Worm (Caenorhabditis elegans) whole organism, young adult: ENCODE results near the gene C15H7.4.

ENCODE experiments used
- B0035.1 ChIP-seq: sonication (generic microtip); optimal IDR thresholded peaks from 2 replicates; lab custom pipeline; 2016; ENCODE audit warnings: missing genetic modification characterization, mild to moderate bottlenecking, missing compliant biosample characterization, missing genotype, missing genetic modification reagents
- B0261.1 ChIP-seq: sonication (generic microtip); optimal IDR thresholded peaks from 2 replicates; lab custom pipeline; 2016; ENCODE audit warnings: mild to moderate bottlenecking, missing genetic modification characterization, moderate library complexity, missing compliant biosample characterization
- B0336.3 ChIP-seq: fragments of 200-800 bp; sonication (Bioruptor generic); IDR thresholded peaks from 2 replicates; pipeline ENCODE4 v1.3.6; 2022; ENCODE audit warnings: missing genetic modification characterization, missing compliant biosample characterization
- F23B12.7 ChIP-seq: sonication (generic microtip); optimal IDR thresholded peaks from 2 replicates; lab custom pipeline; 2017; ENCODE audit warnings: missing genetic modification characterization, mild to moderate bottlenecking, missing compliant biosample characterization, antibody characterized with exemption, moderate library complexity; ENCODE audit not compliant: insufficient read depth
- F33H1.4 ChIP-seq: fragments of 200-800 bp; sonication (Bioruptor generic); IDR thresholded peaks from 2 replicates; pipeline ENCODE4 v1.3.6; 2022; ENCODE audit warnings: missing genetic modification reagents, missing genetic modification characterization, missing compliant biosample characterization
- F55B11.4 ChIP-seq: sonication (generic microtip); optimal IDR thresholded peaks from 2 replicates; lab custom pipeline; 2016; ENCODE audit warnings: missing compliant biosample characterization, missing genetic modification characterization, borderline replicate concordance; ENCODE audit not compliant: insufficient read depth
- Y53F4B.3 ChIP-seq: fragments of 200-800 bp; sonication (Bioruptor generic); IDR thresholded peaks from 2 replicates; pipeline ENCODE4 v1.3.6; 2022; ENCODE audit warnings: missing genetic modification reagents, missing genetic modification characterization, missing compliant biosample characterization
- Y67H2A.10 ChIP-seq: fragments of 200-800 bp; sonication (Bioruptor generic); conservative IDR thresholded peaks from 2 replicates; pipeline ENCODE4 v1.3.6; 2022; ENCODE audit warnings: missing genetic modification reagents, missing genetic modification characterization, missing compliant biosample characterization
- Y95B8A.8 ChIP-seq: fragments of 200-800 bp; sonication (Bioruptor generic); IDR thresholded peaks from 2 replicates; pipeline ENCODE4 v1.3.6; 2022; ENCODE audit warnings: missing genetic modification reagents, missing genetic modification characterization, missing compliant biosample characterization
- ama-1 ChIP-seq, 3 experiments: fragments of 150-350 bp in 1 of 3; sonication (generic microtip) in 2 of 3; optimal IDR thresholded peaks; 2 replicates each; lab custom pipeline; 2014 to 2018; ENCODE audit warnings: missing biosample characterization in 2 of 3, missing genetic modification characterization in 2 of 3, missing genetic modification reagents in 2 of 3
- aptf-2 ChIP-seq: fragments of 200-800 bp; sonication (Bioruptor generic); conservative IDR thresholded peaks from 2 replicates; pipeline ENCODE4 v1.3.6; 2022; ENCODE audit warnings: missing genetic modification reagents, missing genetic modification characterization, missing compliant biosample characterization
- athp-1 ChIP-seq: sonication (generic microtip); optimal IDR thresholded peaks from 2 replicates; lab custom pipeline; 2017; ENCODE audit warnings: mild to moderate bottlenecking, missing genetic modification characterization, missing compliant biosample characterization
- attf-5 ChIP-seq: fragments of 200-800 bp; sonication (Bioruptor generic); optimal IDR thresholded peaks from 2 replicates; lab custom pipeline; 2018; ENCODE audit warnings: mild to moderate bottlenecking, missing genetic modification characterization, missing compliant biosample characterization
- attf-6 ChIP-seq: fragments of 200-800 bp; sonication (Bioruptor generic); IDR thresholded peaks from 2 replicates; pipeline ENCODE4 v1.3.6; 2022; ENCODE audit warnings: missing genetic modification reagents, missing genetic modification characterization, missing compliant biosample characterization
- cebp-2 ChIP-seq: fragments of 200-800 bp; sonication (Bioruptor generic); IDR thresholded peaks from 2 replicates; pipeline ENCODE4 v1.3.6; 2022; ENCODE audit warnings: missing genetic modification characterization, missing compliant biosample characterization
- ceh-27 ChIP-seq: fragments of 200-800 bp; sonication (Bioruptor generic); optimal IDR thresholded peaks from 2 replicates; lab custom pipeline; 2018; ENCODE audit warnings: mild to moderate bottlenecking, missing genetic modification characterization, moderate library complexity, missing compliant biosample characterization
- ceh-79 ChIP-seq: sonication (generic microtip); optimal IDR thresholded peaks from 2 replicates; lab custom pipeline; 2017; ENCODE audit warnings: mild to moderate bottlenecking, missing genetic modification characterization, missing compliant biosample characterization
- die-1 ChIP-seq: sonication (generic microtip); optimal IDR thresholded peaks from 2 replicates; lab custom pipeline; 2016; ENCODE audit warnings: missing genotype, mild to moderate bottlenecking, missing genetic modification characterization, missing compliant biosample characterization
- dpl-1 ChIP-seq: fragments of 150-350 bp; optimal IDR thresholded peaks from 2 replicates; lab custom pipeline; 2014; ENCODE audit warnings: missing biosample characterization, missing genetic modification reagents, missing genetic modification characterization
- ets-4 ChIP-seq: fragments of 200-800 bp; sonication (Bioruptor generic); optimal IDR thresholded peaks from 2 replicates; lab custom pipeline; 2018; ENCODE audit warnings: mild to moderate bottlenecking, missing genetic modification characterization, missing compliant biosample characterization
- fkh-3 ChIP-seq: sonication (generic microtip); optimal IDR thresholded peaks from 2 replicates; lab custom pipeline; 2016; ENCODE audit warnings: mild to moderate bottlenecking, missing genetic modification characterization, missing compliant biosample characterization
- him-1 ChIP-seq: sonication (generic microtip); optimal IDR thresholded peaks from 2 replicates; lab custom pipeline; 2016; ENCODE audit warnings: missing genotype, missing genetic modification reagents, missing genetic modification characterization, missing compliant biosample characterization
- hlh-12 ChIP-seq: sonication (generic microtip); optimal IDR thresholded peaks from 2 replicates; lab custom pipeline; 2016; ENCODE audit warnings: missing genetic modification characterization, missing compliant biosample characterization
- hsf-1 ChIP-seq: fragments of 200-800 bp; sonication (Bioruptor generic); IDR thresholded peaks from 2 replicates; pipeline ENCODE4 v1.3.6; 2022; ENCODE audit warnings: missing genetic modification reagents, missing genetic modification characterization, missing compliant biosample characterization
- let-526 ChIP-seq: fragments of 200-800 bp; sonication (Bioruptor generic); IDR thresholded peaks from 2 replicates; pipeline ENCODE4 v1.3.6; 2022; ENCODE audit warnings: missing genetic modification reagents, missing genetic modification characterization, missing compliant biosample characterization
- lin-35 ChIP-seq, 3 experiments: fragments of 150-350 bp in 2 of 3; sonication (generic microtip) in 1 of 3; optimal IDR thresholded peaks; 2 replicates each; lab custom pipeline; 2014 to 2018; ENCODE audit warnings: missing biosample characterization in 3 of 3, missing genetic modification characterization in 3 of 3, missing genetic modification reagents in 3 of 3
- lin-54 ChIP-seq: fragments of 200-800 bp; sonication (Bioruptor generic); optimal IDR thresholded peaks from 2 replicates; lab custom pipeline; 2018; ENCODE audit warnings: mild to moderate bottlenecking, missing genetic modification characterization, missing compliant biosample characterization
- lsy-27 ChIP-seq: sonication (generic microtip); optimal IDR thresholded peaks from 2 replicates; lab custom pipeline; 2017; ENCODE audit warnings: missing genetic modification characterization, mild to moderate bottlenecking, missing compliant biosample characterization, antibody characterized with exemption, missing genotype, borderline replicate concordance; ENCODE audit not compliant: insufficient read depth
- madf-3 ChIP-seq: fragments of 200-800 bp; sonication (Bioruptor generic); IDR thresholded peaks from 2 replicates; pipeline ENCODE4 v1.3.6; 2022; ENCODE audit warnings: missing genetic modification reagents, missing genetic modification characterization, missing compliant biosample characterization
- mcd-1 ChIP-seq: fragments of 200-800 bp; sonication (Bioruptor generic); IDR thresholded peaks from 2 replicates; pipeline ENCODE4 v1.3.6; 2022; ENCODE audit warnings: missing genetic modification reagents, missing genetic modification characterization, missing compliant biosample characterization
- mel-28 ChIP-seq: sonication (generic microtip); optimal IDR thresholded peaks from 2 replicates; lab custom pipeline; 2016; ENCODE audit warnings: borderline replicate concordance, mild to moderate bottlenecking, missing genetic modification characterization, missing compliant biosample characterization
- mxl-1 ChIP-seq: sonication (generic microtip); optimal IDR thresholded peaks from 2 replicates; lab custom pipeline; 2016; ENCODE audit warnings: missing genetic modification characterization, missing compliant biosample characterization
- nfyb-1 ChIP-seq: fragments of 200-800 bp; sonication (Bioruptor generic); IDR thresholded peaks from 2 replicates; pipeline ENCODE4 v1.3.6; 2022; ENCODE audit warnings: missing genetic modification reagents, missing genetic modification characterization, missing compliant biosample characterization
- nhr-179 ChIP-seq: sonication (generic microtip); optimal IDR thresholded peaks from 2 replicates; lab custom pipeline; 2016; ENCODE audit warnings: mild to moderate bottlenecking, missing genetic modification characterization, missing compliant biosample characterization
- nhr-90 ChIP-seq: sonication (generic microtip); optimal IDR thresholded peaks from 2 replicates; lab custom pipeline; 2016; ENCODE audit warnings: missing genotype, mild to moderate bottlenecking, missing genetic modification characterization, missing compliant biosample characterization
- pbrm-1 ChIP-seq: fragments of 200-800 bp; sonication (Bioruptor generic); IDR thresholded peaks from 2 replicates; pipeline ENCODE4 v1.3.6; 2022; ENCODE audit warnings: missing genetic modification reagents, missing genetic modification characterization, missing compliant biosample characterization
- rpc-1 ChIP-seq, 2 experiments: fragments of 150-350 bp in 1 of 2; sonication (generic microtip) in 1 of 2; optimal IDR thresholded peaks; 2 replicates each; lab custom pipeline; 2014 to 2018; ENCODE audit warnings: missing biosample characterization in 1 of 2, missing genetic modification characterization in 1 of 2, missing genetic modification reagents in 1 of 2, missing genotype in 1 of 2
- sdz-38 ChIP-seq: sonication (generic microtip); optimal IDR thresholded peaks from 2 replicates; lab custom pipeline; 2016; ENCODE audit warnings: missing genotype, missing genetic modification characterization, missing compliant biosample characterization
- snpc-3.4 ChIP-seq: sonication (generic microtip); optimal IDR thresholded peaks from 2 replicates; lab custom pipeline; 2017; ENCODE audit warnings: missing genetic modification characterization, mild to moderate bottlenecking, missing compliant biosample characterization, antibody characterized with exemption, moderate library complexity, missing genotype, missing genetic modification reagents
- snpc-4 ChIP-seq, 5 experiments: fragments of 150-350 bp in 1 of 5; sonication (generic microtip) in 4 of 5; optimal IDR thresholded peaks; 2 replicates each; lab custom pipeline; 2014 to 2018; ENCODE audit warnings: missing genetic modification characterization in 5 of 5, missing biosample characterization in 3 of 5, antibody characterized with exemption in 2 of 5, mild to moderate bottlenecking in 2 of 5, missing compliant biosample characterization in 2 of 5, missing genotype in 2 of 5, moderate library complexity in 2 of 5, missing genetic modification reagents in 1 of 5
- tbx-9 ChIP-seq: sonication (generic microtip); optimal IDR thresholded peaks from 2 replicates; lab custom pipeline; 2016; ENCODE audit warnings: borderline replicate concordance, missing genetic modification characterization, inconsistent platforms, missing compliant biosample characterization
- unc-130 ChIP-seq: sonication (generic microtip); optimal IDR thresholded peaks from 2 replicates; lab custom pipeline; 2016; ENCODE audit warnings: missing genetic modification reagents, missing genetic modification characterization, missing compliant biosample characterization
- zfh-2 ChIP-seq: fragments of 200-800 bp; sonication (Bioruptor generic); conservative IDR thresholded peaks from 2 replicates; pipeline ENCODE4 v1.3.6; 2022; ENCODE audit warnings: missing genetic modification reagents, missing genetic modification characterization, missing compliant biosample characterization
- ztf-22 ChIP-seq: fragments of 200-800 bp; sonication (Bioruptor generic); optimal IDR thresholded peaks from 2 replicates; lab custom pipeline; 2018; ENCODE audit warnings: mild to moderate bottlenecking, missing genetic modification characterization, moderate library complexity, missing compliant biosample characterization
- ztf-26 ChIP-seq: sonication (generic microtip); optimal IDR thresholded peaks from 2 replicates; lab custom pipeline; 2017; ENCODE audit warnings: missing genetic modification characterization, missing compliant biosample characterization
- ztf-3 ChIP-seq: fragments of 200-800 bp; sonication (Bioruptor generic); optimal IDR thresholded peaks from 2 replicates; lab custom pipeline; 2018; ENCODE audit warnings: mild to moderate bottlenecking, missing genetic modification characterization, missing compliant biosample characterization
- ztf-6 ChIP-seq: fragments of 200-800 bp; sonication (Bioruptor generic); IDR thresholded peaks from 2 replicates; pipeline ENCODE4 v1.3.6; 2022; ENCODE audit warnings: missing genetic modification reagents, missing genetic modification characterization, missing compliant biosample characterization

Gene C15H7.4

ce11 chrIII:9615114-9615513 lies 40.6 kb downstream of the C15H7.4 start (continued):
- TF ChIP-seq ztf-26 (tag; lab: Kevin White, UChicago) (no peak), zfh-2 (GFP tag; lab: Robert Waterston, UW) (no peak), ceh-27 (no peak), mcd-1 (GFP tag; lab: Robert Waterston, UW) (no peak; the same call in 1 of the 2 replicates), lin-54 (GFP tag; lab: Kevin White, UChicago) (peak; percentile 63), lin-35 (GFP tag; optimal IDR thresholded peaks at IDR 0.05; lab: Kevin White, UChicago) (no peak), ceh-79 (no peak), Y67H2A.10 (GFP tag; lab: Robert Waterston, UW) (no peak), mel-28 (tag; lab: Kevin White, UChicago) (no peak), attf-6 (GFP tag; lab: Robert Waterston, UW) (peak; percentile 80), die-1 (tag; lab: Kevin White, UChicago) (peak; percentile 43), nhr-90 (tag; lab: Kevin White, UChicago) (no peak), cebp-2 (GFP tag; lab: Robert Waterston, UW) (no peak), hlh-12 (tag; lab: Kevin White, UChicago) (no peak), tbx-9 (no peak), lsy-27 (tag; lab: Kevin White, UChicago) (no peak), F33H1.4 (GFP tag; lab: Robert Waterston, UW) (peak; percentile 15; the same call in 1 of the 2 replicates), B0035.1 (tag; lab: Kevin White, UChicago) (no peak), athp-1 (tag; lab: Kevin White, UChicago) (peak; percentile 80), B0336.3 (GFP tag; lab: Robert Waterston, UW) (peak; percentile 69; the same call in 1 of the 2 replicates), sdz-38 (tag; lab: Kevin White, UChicago) (no peak), madf-3 (GFP tag; lab: Robert Waterston, UW) (peak; percentile 50; the same call in 1 of the 2 replicates), dpl-1 (GFP tag; lab: Kevin White, UChicago) (no peak), snpc-3.4 (peak; percentile 65), rpc-1 (optimal IDR thresholded peaks at IDR 0.05; lab: Kevin White, UChicago) (no peak), rpc-1 (tag; optimal IDR thresholded peaks at IDR 0.05; lab: Kevin White, UChicago) (no peak), unc-130 (GFP tag; lab: Kevin White, UChicago) (peak; percentile 36), ama-1 (optimal IDR thresholded peaks at IDR 0.05; lab: Kevin White, UChicago) (no peak), ama-1 (GFP tag; optimal IDR thresholded peaks at IDR 0.05; lab: Kevin White, UChicago) (peak in 1 of 2 experiments; percentile 21), aptf-2 (GFP tag; lab: Robert Waterston, UW) (no peak), mxl-1 (tag; lab: Kevin White, UChicago) (no peak), pbrm-1 (GFP tag; lab: Robert Waterston, UW) (peak; percentile 64), Y95B8A.8 (peak; percentile 58), ztf-3 (no peak), let-526 (no peak), ztf-22 (GFP tag; lab: Kevin White, UChicago) (no peak), nhr-179 (no peak), attf-5 (GFP tag; lab: Kevin White, UChicago) (peak; percentile 17), nfyb-1 (GFP tag; lab: Robert Waterston, UW) (no peak), hsf-1 (peak; percentile 84), ets-4 (GFP tag; lab: Kevin White, UChicago) (no peak), ztf-6 (GFP tag; lab: Robert Waterston, UW) (no peak), F23B12.7 (tag; lab: Kevin White, UChicago) (no peak), snpc-4 (GFP tag; optimal IDR thresholded peaks at IDR 0.05; lab: Kevin White, UChicago) (no peak), snpc-4 (tag; optimal IDR thresholded peaks at IDR 0.05; lab: Kevin White, UChicago) (peak in 1 of 4 experiments; percentile 10), him-1 (tag; lab: Kevin White, UChicago) (peak; percentile 48), fkh-3 (tag; lab: Kevin White, UChicago) (no peak), F55B11.4 (tag; lab: Kevin White, UChicago) (no peak), Y53F4B.3 (GFP tag; lab: Robert Waterston, UW) (no peak), B0261.1 (tag; lab: Kevin White, UChicago) (no peak)
